Fruit fly (Drosophila melanogaster): ENCODE measurements around the gene cDIP.

cDIP gene

DNA sequence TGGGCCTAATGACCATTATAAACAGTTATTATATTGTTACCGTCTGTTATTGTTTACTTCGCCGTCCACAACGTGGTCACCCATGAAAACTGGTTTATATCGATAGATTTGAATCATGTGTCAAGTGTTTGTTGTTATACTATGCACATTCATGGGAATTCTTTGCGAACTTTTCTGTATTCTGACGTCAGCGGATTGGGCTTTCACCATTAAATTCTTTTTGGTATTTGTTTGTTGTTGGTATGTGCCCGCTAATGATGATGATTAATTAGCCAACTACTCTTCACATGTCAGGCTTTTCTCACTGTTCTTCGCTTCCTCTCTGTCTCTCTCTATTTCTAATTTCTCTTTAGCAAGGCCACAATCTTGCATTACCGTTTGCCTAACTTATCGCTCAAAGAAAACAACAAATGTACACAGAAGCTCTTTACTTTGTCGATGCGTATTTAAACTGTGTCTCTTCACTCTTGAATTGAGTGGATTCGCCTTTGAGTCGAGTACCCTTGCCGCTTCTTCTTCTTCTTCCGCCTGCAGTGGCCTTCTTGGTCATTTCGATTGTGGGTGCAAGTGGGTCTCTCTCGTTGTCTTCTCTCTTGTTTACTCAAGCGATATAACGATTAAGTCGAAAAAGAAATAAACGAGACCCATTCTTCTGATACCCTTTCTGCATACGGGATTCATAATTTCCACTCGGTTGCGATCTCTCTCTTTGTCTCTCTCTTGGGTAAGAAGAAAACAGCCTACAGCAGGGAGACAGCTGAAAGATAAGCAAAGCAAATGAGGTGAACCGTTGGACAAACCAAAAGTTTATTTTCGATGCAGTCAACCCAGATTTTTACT, 43.0 kb upstream of the cDIP start (continued):
- no peak for TF ChIP-seq CG10654 (GFP tag; optimal IDR thresholded peaks at IDR 0.05)
- peak; percentile 10; the same call in 1 of the 2 replicates for TF ChIP-seq danr (GFP tag; IDR thresholded peaks at IDR 0.05)
- peak; percentile 94 for TF ChIP-seq CG12299 (tag; optimal IDR thresholded peaks at IDR 0.05)
- no peak for TF ChIP-seq Meics (GFP tag; optimal IDR thresholded peaks at IDR 0.05)
- TF ChIP-seq pum (GFP tag; optimal IDR thresholded peaks at IDR 0.05), result no peak
- TF ChIP-seq sens (GFP tag), result no peak
- TF ChIP-seq CG13296 (GFP tag; optimal IDR thresholded peaks at IDR 0.05), result peak; percentile 61
- TF ChIP-seq CG17829 (tag; optimal IDR thresholded peaks at IDR 0.05), result peak; percentile 6
- peak; percentile 76 for TF ChIP-seq CG17359 (tag; optimal IDR thresholded peaks at IDR 0.05)
- peak; percentile 84 for TF ChIP-seq odd (GFP tag; optimal IDR thresholded peaks at IDR 0.05)
- no peak for TF ChIP-seq CG4854 (GFP tag; optimal IDR thresholded peaks at IDR 0.05)
- TF ChIP-seq btn (GFP tag; optimal IDR thresholded peaks at IDR 0.05), result no peak
- TF ChIP-seq sim (GFP tag; IDR thresholded peaks at IDR 0.05), result peak; percentile 74
- TF ChIP-seq seq (GFP tag; IDR thresholded peaks at IDR 0.05), result no peak; the same call in 1 of the 2 replicates
- no peak for TF ChIP-seq slp2 (GFP tag; optimal IDR thresholded peaks at IDR 0.05)
- no peak for TF ChIP-seq CG12155 (GFP tag; optimal IDR thresholded peaks at IDR 0.05)
- no peak for TF ChIP-seq prd (optimal IDR thresholded peaks at IDR 0.05)
- no peak for TF ChIP-seq prd (GFP tag; IDR thresholded peaks at IDR 0.05)
- no peak for TF ChIP-seq Ets65A (GFP tag)
- peak; percentile 28 for TF ChIP-seq B-H2 (GFP tag; optimal IDR thresholded peaks at IDR 0.05)
- TF ChIP-seq so (GFP tag; IDR thresholded peaks at IDR 0.05), result peak; percentile 49; the same call in 2 of the 3 replicates
- no peak for TF ChIP-seq CG9797 (GFP tag; optimal IDR thresholded peaks at IDR 0.05)
- TF ChIP-seq Hsf (GFP tag; optimal IDR thresholded peaks at IDR 0.05), result no peak
- TF ChIP-seq Xrp1 (GFP tag; IDR thresholded peaks at IDR 0.05), result peak; percentile 79
- TF ChIP-seq Camta (GFP tag; optimal IDR thresholded peaks at IDR 0.05), result no peak
- peak; percentile 93 for TF ChIP-seq ci (GFP tag; IDR thresholded peaks at IDR 0.05)
- TF ChIP-seq H2.0 (GFP tag; IDR thresholded peaks at IDR 0.05), result no peak
- TF ChIP-seq ash1 (GFP tag; optimal IDR thresholded peaks at IDR 0.05), result no peak
- no peak for TF ChIP-seq emc (GFP tag; optimal IDR thresholded peaks at IDR 0.05)
- TF ChIP-seq CG13624 (GFP tag; optimal IDR thresholded peaks at IDR 0.05), result no peak
- TF ChIP-seq Ssrp (tag; optimal IDR thresholded peaks at IDR 0.05), result no peak
- no peak for TF ChIP-seq CG2120 (GFP tag; optimal IDR thresholded peaks at IDR 0.05)
- no peak for TF ChIP-seq Antp (GFP tag; optimal IDR thresholded peaks at IDR 0.05)
- peak; percentile 64 for TF ChIP-seq CG2712 (tag; optimal IDR thresholded peaks at IDR 0.05)
- no peak for TF ChIP-seq Side (GFP tag; optimal IDR thresholded peaks at IDR 0.05)
- TF ChIP-seq corto (GFP tag; optimal IDR thresholded peaks at IDR 0.05), result no peak
- peak; percentile 97 for TF ChIP-seq CG10431 (GFP tag; optimal IDR thresholded peaks at IDR 0.05)
- TF ChIP-seq CG31441 (GFP tag; IDR thresholded peaks at IDR 0.05), result no peak; the same call in 1 of the 2 replicates
- no peak for TF ChIP-seq Mad (GFP tag; optimal IDR thresholded peaks at IDR 0.05)
- no peak for TF ChIP-seq esg (GFP tag; conservative IDR thresholded peaks at IDR 0.05)
- TF ChIP-seq Spps (tag; optimal IDR thresholded peaks at IDR 0.05), result peak; percentile 66
- no peak for TF ChIP-seq lbe (GFP tag; optimal IDR thresholded peaks at IDR 0.05)
- no peak for TF ChIP-seq CG11085 (GFP tag; IDR thresholded peaks at IDR 0.05)
- no peak for TF ChIP-seq toy (GFP tag; IDR thresholded peaks at IDR 0.05)
- TF ChIP-seq nom (GFP tag; optimal IDR thresholded peaks at IDR 0.05), result peak; percentile 54
- no peak for TF ChIP-seq pzg (GFP tag; optimal IDR thresholded peaks at IDR 0.05)
- no peak for TF ChIP-seq CG2199 (GFP tag; IDR thresholded peaks at IDR 0.05)
- no peak for TF ChIP-seq NFAT (GFP tag; IDR thresholded peaks at IDR 0.05)
- TF ChIP-seq CG4730 (GFP tag; IDR thresholded peaks at IDR 0.05), result no peak
- no peak for TF ChIP-seq Hmr (GFP tag; optimal IDR thresholded peaks at IDR 0.05)
- TF ChIP-seq Ravus (GFP tag; IDR thresholded peaks at IDR 0.05), result no peak
- TF ChIP-seq CG31224 (GFP tag; IDR thresholded peaks at IDR 0.05), result no peak

Measured in whole organism, embryonic.